Fruit fly (Drosophila melanogaster): ENCODE data around the gene CG13795.

- TF ChIP-seq CG8478 (optimal IDR thresholded peaks at IDR 0.05) (no peak), pan (optimal IDR thresholded peaks at IDR 0.05) (no peak), usp (GFP tag; optimal IDR thresholded peaks at IDR 0.05) (no peak)
Observed at dm6 chr2L:7690961-7691360, 35.1 kb downstream of the CG13795 start, which contains the start of gene CG18585.
